Worm (Caenorhabditis elegans) whole organism, L1 larva: ENCODE results near the gene pat-2.
"Not testable (repeated sequence)": the region's sequence is repeated elsewhere in the genome, so short reads cannot be mapped to it uniquely, and the experiment has no call there.

Experiments
- Y116A8C.19 ChIP-seq: sonication (generic microtip); optimal IDR thresholded peaks from 2 replicates; lab custom pipeline; 2016; ENCODE audit warnings: missing compliant biosample characterization, missing genetic modification characterization, borderline replicate concordance
- alr-1 ChIP-seq: fragments of 200-800 bp; sonication (Bioruptor generic); optimal IDR thresholded peaks from 2 replicates; lab custom pipeline; 2018; ENCODE audit warnings: borderline replicate concordance, mild to moderate bottlenecking, missing genetic modification characterization, missing compliant biosample characterization
- blmp-1 ChIP-seq: fragments of 150-350 bp; optimal IDR thresholded peaks from 2 replicates; lab custom pipeline; 2014; ENCODE audit warnings: missing biosample characterization, missing genetic modification characterization
- ceh-63 ChIP-seq: fragments of 200-800 bp; sonication (Bioruptor generic); optimal IDR thresholded peaks from 2 replicates; lab custom pipeline; 2018; ENCODE audit warnings: mild to moderate bottlenecking, missing genetic modification characterization, missing compliant biosample characterization
- ceh-8 ChIP-seq: fragments of 200-800 bp; sonication (Bioruptor generic); optimal IDR thresholded peaks from 2 replicates; lab custom pipeline; 2018; ENCODE audit warnings: mild to moderate bottlenecking, missing genetic modification characterization, moderate library complexity, missing compliant biosample characterization
- ceh-82 ChIP-seq, 3 experiments: fragments of 150-350 bp in 1 of 3; sonication (generic microtip) in 2 of 3; optimal IDR thresholded peaks; 2 replicates each; lab custom pipeline; 2014 to 2017; ENCODE audit warnings: missing biosample characterization in 3 of 3, missing genetic modification characterization in 3 of 3
- ceh-88 ChIP-seq: fragments of 200-800 bp; sonication (Bioruptor generic); IDR thresholded peaks from 2 replicates; pipeline ENCODE4 v1.3.6; 2022; ENCODE audit warnings: missing genetic modification characterization, missing compliant biosample characterization
- dsc-1 ChIP-seq: sonication (generic microtip); optimal IDR thresholded peaks from 2 replicates; lab custom pipeline; 2016; ENCODE audit warnings: mild to moderate bottlenecking, missing genetic modification characterization, missing compliant biosample characterization
- efl-1 ChIP-seq, 4 experiments: fragments of 150-350 bp; optimal IDR thresholded peaks in 3 of 4; peaks in 1 of 4; 1 replicate in 1 of 4; 2 replicates in 3 of 4; lab custom pipeline; 2014; ENCODE audit warnings: missing biosample characterization in 2 of 4, missing genetic modification characterization in 2 of 4, missing genetic modification reagents in 2 of 4
- elt-2 ChIP-seq: sonication (generic microtip); optimal IDR thresholded peaks from 2 replicates; lab custom pipeline; 2016; ENCODE audit warnings: missing genetic modification characterization, mild to moderate bottlenecking, inconsistent platforms, missing compliant biosample characterization, missing genetic modification reagents
- elt-3 ChIP-seq, 6 experiments: fragments of 150-350 bp in 1 of 6; sonication (generic microtip); optimal IDR thresholded peaks; 2 replicates each; lab custom pipeline; 2017 to 2018; ENCODE audit warnings: missing biosample characterization in 6 of 6, missing genetic modification characterization in 6 of 6, inconsistent platforms in 1 of 6
- ets-5 ChIP-seq: fragments of 200-800 bp; sonication (Bioruptor generic); IDR thresholded peaks from 2 replicates; pipeline ENCODE4 v1.3.6; 2022; ENCODE audit warnings: missing genetic modification characterization, missing compliant biosample characterization
- fkh-4 ChIP-seq: sonication (generic microtip); optimal IDR thresholded peaks from 2 replicates; lab custom pipeline; 2016; ENCODE audit warnings: missing compliant biosample characterization, missing genetic modification characterization, borderline replicate concordance
- grh-1 ChIP-seq: fragments of 200-800 bp; sonication (Bioruptor generic); IDR thresholded peaks from 2 replicates; pipeline ENCODE4 v1.3.6; 2022; ENCODE audit warnings: missing genetic modification reagents, missing genetic modification characterization, missing compliant biosample characterization
- hlh-17 ChIP-seq: fragments of 200-800 bp; sonication (Bioruptor generic); optimal IDR thresholded peaks from 2 replicates; lab custom pipeline; 2018; ENCODE audit warnings: missing genetic modification characterization, mild to moderate bottlenecking, missing compliant biosample characterization, moderate library complexity, borderline replicate concordance
- hpl-2 ChIP-seq: fragments of 150-350 bp; optimal IDR thresholded peaks from 2 replicates; lab custom pipeline; 2014; ENCODE audit warnings: missing biosample characterization, missing genetic modification reagents, missing genetic modification characterization
- irx-1 ChIP-seq: sonication (generic microtip); optimal IDR thresholded peaks from 2 replicates; lab custom pipeline; 2016; ENCODE audit warnings: missing genetic modification characterization, missing compliant biosample characterization
- jun-1 ChIP-seq: fragments of 150-350 bp; optimal IDR thresholded peaks from 2 replicates; lab custom pipeline; 2014; ENCODE audit warnings: missing biosample characterization, missing genetic modification reagents, missing genetic modification characterization
- lin-13 ChIP-seq: fragments of 150-350 bp; optimal IDR thresholded peaks from 2 replicates; lab custom pipeline; 2014; ENCODE audit warnings: missing biosample characterization, missing genetic modification reagents, missing genetic modification characterization
- lin-15B ChIP-seq: fragments of 150-350 bp; sonication (generic microtip); optimal IDR thresholded peaks from 3 replicates; lab custom pipeline; 2014; ENCODE audit warnings: missing biosample characterization, missing genetic modification characterization
- lin-35 ChIP-seq, 2 experiments: fragments of 150-350 bp; optimal IDR thresholded peaks; 2 replicates each; lab custom pipeline; 2014; ENCODE audit warnings: missing biosample characterization in 2 of 2, missing genetic modification characterization in 2 of 2, missing genetic modification reagents in 2 of 2
- lir-3 ChIP-seq: sonication (generic microtip); optimal IDR thresholded peaks from 2 replicates; lab custom pipeline; 2016; ENCODE audit warnings: mild to moderate bottlenecking, missing genetic modification characterization, moderate library complexity, missing compliant biosample characterization; ENCODE audit not compliant: poor library complexity
- lsy-2 ChIP-seq, 2 experiments: fragments of 150-350 bp; optimal IDR thresholded peaks; 2 replicates each; lab custom pipeline; 2014; ENCODE audit warnings: missing biosample characterization in 2 of 2, missing genetic modification characterization in 2 of 2
- nhr-11 ChIP-seq: fragments of 150-350 bp; optimal IDR thresholded peaks from 2 replicates; lab custom pipeline; 2014; ENCODE audit warnings: missing biosample characterization, missing genetic modification characterization
- nhr-237 ChIP-seq: fragments of 150-350 bp; optimal IDR thresholded peaks from 2 replicates; lab custom pipeline; 2014; ENCODE audit warnings: missing biosample characterization, missing genetic modification characterization
- nhr-47 ChIP-seq: sonication (generic microtip); optimal IDR thresholded peaks from 2 replicates; lab custom pipeline; 2016; ENCODE audit warnings: mild to moderate bottlenecking, missing genetic modification characterization, moderate library complexity, missing compliant biosample characterization
- nhr-84 ChIP-seq: sonication (generic microtip); optimal IDR thresholded peaks from 2 replicates; lab custom pipeline; 2017; ENCODE audit warnings: missing biosample characterization, missing genetic modification characterization
- pax-3 ChIP-seq: fragments of 200-800 bp; sonication (Bioruptor generic); optimal IDR thresholded peaks from 2 replicates; lab custom pipeline; 2018; ENCODE audit warnings: mild to moderate bottlenecking, missing genetic modification characterization, moderate library complexity, missing compliant biosample characterization
- rnt-1 ChIP-seq: sonication (generic microtip); optimal IDR thresholded peaks from 2 replicates; lab custom pipeline; 2016; ENCODE audit warnings: mild to moderate bottlenecking, missing genetic modification characterization, moderate library complexity, missing compliant biosample characterization
- snpc-4 ChIP-seq: fragments of 150-350 bp; optimal IDR thresholded peaks from 2 replicates; lab custom pipeline; 2014; ENCODE audit warnings: missing biosample characterization, missing genetic modification characterization
- sup-37 ChIP-seq: fragments of 200-800 bp; sonication (Bioruptor generic); optimal IDR thresholded peaks from 2 replicates; lab custom pipeline; 2018; ENCODE audit warnings: mild to moderate bottlenecking, missing genetic modification characterization, missing compliant biosample characterization
- swsn-7 ChIP-seq: sonication (generic microtip); optimal IDR thresholded peaks from 2 replicates; lab custom pipeline; 2016; ENCODE audit warnings: missing genetic modification characterization, missing compliant biosample characterization
- tbx-2 ChIP-seq: sonication (generic microtip); optimal IDR thresholded peaks from 2 replicates; lab custom pipeline; 2016; ENCODE audit warnings: missing genetic modification characterization, missing compliant biosample characterization
- unc-130 ChIP-seq: fragments of 150-350 bp; optimal IDR thresholded peaks from 2 replicates; lab custom pipeline; 2017; ENCODE audit warnings: missing biosample characterization, missing genetic modification characterization, inconsistent platforms
- unc-62 ChIP-seq: fragments of 150-350 bp; optimal IDR thresholded peaks from 2 replicates; lab custom pipeline; 2014; ENCODE audit warnings: missing biosample characterization, missing genetic modification reagents, missing genetic modification characterization
- unc-98 ChIP-seq: fragments of 200-800 bp; sonication (Bioruptor generic); IDR thresholded peaks from 2 replicates; pipeline ENCODE4 v1.3.6; 2022; ENCODE audit warnings: missing genetic modification characterization, missing compliant biosample characterization
- zip-4 ChIP-seq: fragments of 200-800 bp; sonication (Bioruptor generic); optimal IDR thresholded peaks from 2 replicates; lab custom pipeline; 2018; ENCODE audit warnings: mild to moderate bottlenecking, missing genetic modification characterization, moderate library complexity, missing compliant biosample characterization
- ztf-11 ChIP-seq, 2 experiments: sonication (generic microtip); optimal IDR thresholded peaks; 2 replicates each; lab custom pipeline; 2016 to 2017; ENCODE audit warnings: missing genetic modification characterization in 2 of 2, missing biosample characterization in 1 of 2, missing compliant biosample characterization in 1 of 2

pat-2 gene

DNA sequence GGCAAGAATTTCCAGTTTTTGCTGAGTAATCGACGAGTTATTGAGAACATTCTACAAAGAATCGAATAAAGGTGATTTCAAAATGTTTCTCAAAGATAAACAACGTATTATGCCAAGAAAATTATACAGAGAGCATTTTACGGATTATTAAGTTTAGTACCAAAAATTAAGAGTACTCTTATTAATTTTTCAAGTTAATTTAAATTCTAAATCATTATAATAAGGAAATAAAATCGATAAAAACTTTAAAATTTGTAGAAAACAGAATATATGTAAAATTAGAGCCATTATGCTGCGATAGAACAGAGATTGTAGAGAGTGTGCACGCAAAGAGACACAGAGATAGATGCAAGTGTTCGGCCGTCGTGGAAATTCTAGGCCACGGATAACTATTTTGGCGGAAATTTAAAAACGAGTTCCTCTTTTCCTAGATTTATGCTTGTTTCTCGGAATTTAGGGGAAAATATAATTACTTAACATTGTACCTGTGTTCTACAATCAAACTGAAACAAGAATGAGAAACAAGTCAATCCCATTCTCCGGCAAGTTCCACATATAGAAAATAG is 31.9 kb downstream of the pat-2 start, which contains the start of gene F44E2.9 (continued):
- TF ChIP-seq pax-3 (tag; lab: Kevin White, UChicago) (peak; percentile 69), lin-15B (tag; lab: Kevin White, UChicago) (peak; percentile 33), ets-5 (GFP tag; lab: Robert Waterston, UW) (no peak), lir-3 (tag; lab: Kevin White, UChicago) (peak; percentile 93), unc-130 (tag; lab: Kevin White, UChicago) (peak; percentile 51), lin-35 (GFP tag; optimal IDR thresholded peaks at IDR 0.05; lab: Kevin White, UChicago) (peak; percentile 96), rnt-1 (tag; lab: Kevin White, UChicago) (peak; percentile 96), unc-62 (GFP tag; lab: Kevin White, UChicago) (no peak), ceh-88 (GFP tag; lab: Robert Waterston, UW) (no peak), jun-1 (no peak), alr-1 (no peak), snpc-4 (tag; lab: Kevin White, UChicago) (peak; percentile 22), ztf-11 (tag; optimal IDR thresholded peaks at IDR 0.05; lab: Kevin White, UChicago) (peak in 1 of 2 experiments; percentile 78), irx-1 (tag; lab: Kevin White, UChicago) (peak; percentile 62), swsn-7 (tag; lab: Kevin White, UChicago) (peak; percentile 69), blmp-1 (tag; lab: Kevin White, UChicago) (peak; percentile 16), elt-3 (tag; optimal IDR thresholded peaks at IDR 0.05; lab: Kevin White, UChicago) (peak in 1 of 6 experiments; percentile 58), hpl-2 (no peak), nhr-237 (tag; lab: Kevin White, UChicago) (no peak), ceh-8 (peak; percentile 26), tbx-2 (peak; percentile 77), nhr-11 (no peak), ceh-63 (GFP tag; lab: Kevin White, UChicago) (no peak), lsy-2 (tag; optimal IDR thresholded peaks at IDR 0.05; lab: Kevin White, UChicago) (peak; percentile 76 to 86), unc-98 (GFP tag; lab: Robert Waterston, UW) (peak; percentile 74), fkh-4 (peak; percentile 69), grh-1 (GFP tag; lab: Robert Waterston, UW) (no peak), hlh-17 (GFP tag; lab: Kevin White, UChicago) (no peak), zip-4 (GFP tag; lab: Kevin White, UChicago) (no peak), sup-37 (no peak), dsc-1 (tag; lab: Kevin White, UChicago) (no peak), nhr-47 (tag; lab: Kevin White, UChicago) (no peak), ceh-82 (tag; optimal IDR thresholded peaks at IDR 0.05; lab: Kevin White, UChicago) (peak; percentile 13 to 75 (median 43)), nhr-84 (tag; lab: Kevin White, UChicago) (no peak), Y116A8C.19 (tag; lab: Kevin White, UChicago) (peak; percentile 2)

- no peak for TF ChIP-seq lin-15B (tag; lab: Kevin White, UChicago)
- no peak for TF ChIP-seq lin-13 (GFP tag; lab: Kevin White, UChicago)
- no peak for TF ChIP-seq unc-62 (GFP tag; lab: Kevin White, UChicago)
- no peak for TF ChIP-seq elt-2
- TF ChIP-seq swsn-7 (tag; lab: Kevin White, UChicago), result no peak
- TF ChIP-seq sup-37, result no peak
Measured at ce11 chrIII:8851961-8852360, 33.3 kb downstream of the pat-2 start, which contains the start of gene plg-1. TSS of gene plg-1 (plus strand) at chrIII:8852261.

ce11 chrIII:8852402-8852801 is 33.7 kb downstream of the pat-2 start:
- TF ChIP-seq efl-1 (optimal IDR thresholded peaks at IDR 0.05; lab: Kevin White, UChicago), result not testable (repeated sequence)
- TF ChIP-seq efl-1 (GFP tag; optimal IDR thresholded peaks at IDR 0.05 in 1 of 2; lab: Kevin White, UChicago), result peak in 1 of 2 experiments; percentile 77
